Fruit fly (Drosophila melanogaster) S2 (cell line): ENCODE measurements around the gene CG4928.

Experiments
- CG8478 ChIP-seq: fragments of >200 bp; optimal IDR thresholded peaks from 2 replicates; lab custom pipeline; 2018
- CTCF ChIP-seq, 2 experiments: fragments of >200 bp; optimal IDR thresholded peaks; 2 replicates each; lab custom pipeline; 2018

dm6 chrX:16932820-16933386, 19.9 kb downstream of the CG4928 start:
- no peak for TF ChIP-seq CTCF (optimal IDR thresholded peaks at IDR 0.05; lab: Kevin White, UChicago)
- no peak for TF ChIP-seq CG8478 (lab: Kevin White, UChicago)
